Worm (Caenorhabditis elegans) whole organism, L4 larva: ENCODE measurements around the gene K09D9.9.

ENCODE experiments used
- T26A8.4 ChIP-seq: fragments of 200-800 bp; sonication (Bioruptor generic); IDR thresholded peaks from 2 replicates; pipeline ENCODE4 v1.3.6; 2022; ENCODE audit warnings: missing genetic modification characterization, missing compliant biosample characterization
- ZK546.5 ChIP-seq, 2 experiments: sonication (generic microtip); optimal IDR thresholded peaks; 2 replicates each; lab custom pipeline; 2017; ENCODE audit warnings: missing biosample characterization in 2 of 2, missing genetic modification characterization in 2 of 2
- mep-1 ChIP-seq: fragments of 150-350 bp; sonication (generic microtip); optimal IDR thresholded peaks from 3 replicates; lab custom pipeline; 2014; ENCODE audit warnings: missing biosample characterization, missing genetic modification characterization
- nhr-10 ChIP-seq: fragments of 150-350 bp; optimal IDR thresholded peaks from 2 replicates; lab custom pipeline; 2014; ENCODE audit warnings: missing biosample characterization, missing genetic modification characterization
- set-16 ChIP-seq: fragments of 200-800 bp; sonication (Bioruptor generic); IDR thresholded peaks from 2 replicates; pipeline ENCODE4 v1.3.6; 2022; ENCODE audit warnings: missing genetic modification reagents, missing genetic modification characterization, missing compliant biosample characterization

ce11 chrV:4031319-4031718, 37.4 kb upstream of the K09D9.9 start, which contains the start of gene cyp-35A4:
- TF ChIP-seq set-16 (GFP tag; lab: Robert Waterston, UW) (no peak), nhr-10 (tag; lab: Kevin White, UChicago) (no peak), ZK546.5 (tag; optimal IDR thresholded peaks at IDR 0.05; lab: Kevin White, UChicago) (no peak), mep-1 (tag; lab: Kevin White, UChicago) (no peak), T26A8.4 (GFP tag; lab: Robert Waterston, UW) (no peak)
